Fruit fly (Drosophila melanogaster): ENCODE data around the gene CG33288.
A peak's percentile ranks its signal among the peaks of the same experiment; 100 is the strongest.

CG33288 gene

dm6 chr3L:21479636-21480035 lies 52.0 kb downstream of the CG33288 start:
- peak; percentile 16 for TF ChIP-seq Lpt (GFP tag; optimal IDR thresholded peaks at IDR 0.05)
- peak; percentile 73 for TF ChIP-seq pdm3 (GFP tag; optimal IDR thresholded peaks at IDR 0.05)
- TF ChIP-seq acj6 (GFP tag; optimal IDR thresholded peaks at IDR 0.05), result peak; percentile 73
- TF ChIP-seq CG6792 (GFP tag; optimal IDR thresholded peaks at IDR 0.05), result peak; percentile 68
- no peak for TF ChIP-seq CG4318 (GFP tag; optimal IDR thresholded peaks at IDR 0.05)
- peak; percentile 89 for TF ChIP-seq CG3919 (GFP tag; optimal IDR thresholded peaks at IDR 0.05)
- no peak for TF ChIP-seq CG6276 (GFP tag; optimal IDR thresholded peaks at IDR 0.05)
- peak; percentile 87 for TF ChIP-seq CG6163 (GFP tag; IDR thresholded peaks at IDR 0.05)
- peak; percentile 53 for TF ChIP-seq Blimp-1 (GFP tag; optimal IDR thresholded peaks at IDR 0.05)
- peak; percentile 30 to 79 for TF ChIP-seq ss (GFP tag; optimal IDR thresholded peaks at IDR 0.05)
- no peak for TF ChIP-seq Sox15 (GFP tag; optimal IDR thresholded peaks at IDR 0.05)
- peak; percentile 21 for TF ChIP-seq Sox14 (GFP tag; optimal IDR thresholded peaks at IDR 0.05)
- TF ChIP-seq fd59A (GFP tag; optimal IDR thresholded peaks at IDR 0.05), result peak; percentile 41
- TF ChIP-seq Ets96B (tag; optimal IDR thresholded peaks at IDR 0.05), result no peak
- peak; percentile 65 for TF ChIP-seq Hr39 (GFP tag; optimal IDR thresholded peaks at IDR 0.05)
- TF ChIP-seq salr (GFP tag; optimal IDR thresholded peaks at IDR 0.05), result peak in 1 of 2 experiments; percentile 71
- TF ChIP-seq fkh (GFP tag; optimal IDR thresholded peaks at IDR 0.05), result peak; percentile 54
- peak; percentile 54; the same call in 1 of the 2 replicates for TF ChIP-seq CG15336 (GFP tag; IDR thresholded peaks at IDR 0.05)
- no peak for TF ChIP-seq CG10631 (GFP tag; optimal IDR thresholded peaks at IDR 0.05)
- TF ChIP-seq CG16779 (tag; optimal IDR thresholded peaks at IDR 0.05), result peak; percentile 48
- TF ChIP-seq Met (GFP tag; optimal IDR thresholded peaks at IDR 0.05), result peak; percentile 77
- 0 out of 2 replicates have a peak, but pooled peaks have one; percentile 10 for TF ChIP-seq Gug (GFP tag; IDR thresholded peaks at IDR 0.05)
- TF ChIP-seq Hr4 (GFP tag; optimal IDR thresholded peaks at IDR 0.05), result peak; percentile 23
- peak; percentile 61 for TF ChIP-seq dsx (GFP tag; optimal IDR thresholded peaks at IDR 0.05; ENCODE audit: poor library complexity, severe bottlenecking)
- peak; percentile 66 for TF ChIP-seq cyc (GFP tag; optimal IDR thresholded peaks at IDR 0.05)
- peak; percentile 1 for TF ChIP-seq Ets21C (GFP tag; optimal IDR thresholded peaks at IDR 0.05)
- TF ChIP-seq Eip78C (GFP tag), result peak; percentile 93
- TF ChIP-seq vri (GFP tag; optimal IDR thresholded peaks at IDR 0.05), result no peak
- TF ChIP-seq CG11294 (GFP tag; IDR thresholded peaks at IDR 0.05), result no peak
- TF ChIP-seq CG34406 (GFP tag; optimal IDR thresholded peaks at IDR 0.05), result peak; percentile 77
- TF ChIP-seq CG1621 (tag; optimal IDR thresholded peaks at IDR 0.05), result peak; percentile 63
- TF ChIP-seq CG31627 (GFP tag; optimal IDR thresholded peaks at IDR 0.05), result peak; percentile 57
- TF ChIP-seq svp (GFP tag), result no peak
- TF ChIP-seq CG8119 (GFP tag; IDR thresholded peaks at IDR 0.05), result no peak
- peak; percentile 67 for TF ChIP-seq Sox102F (GFP tag; optimal IDR thresholded peaks at IDR 0.05)
- peak; percentile 45 for TF ChIP-seq Smox (GFP tag; optimal IDR thresholded peaks at IDR 0.05)
- TF ChIP-seq achi (GFP tag; optimal IDR thresholded peaks at IDR 0.05), result peak; percentile 76
- peak; percentile 73 for TF ChIP-seq Eip75B (GFP tag; optimal IDR thresholded peaks at IDR 0.05)
- peak; percentile 76 for TF ChIP-seq esn (GFP tag; optimal IDR thresholded peaks at IDR 0.05)
- TF ChIP-seq CG3032 (tag; optimal IDR thresholded peaks at IDR 0.05), result no peak
- TF ChIP-seq fd85E (GFP tag; optimal IDR thresholded peaks at IDR 0.05), result peak; percentile 72
- TF ChIP-seq CG11762 (GFP tag; optimal IDR thresholded peaks at IDR 0.05; ENCODE audit: insufficient read depth), result peak; percentile 63
- TF ChIP-seq CG7368 (GFP tag; optimal IDR thresholded peaks at IDR 0.05), result peak; percentile 87
- peak; percentile 60 for TF ChIP-seq CG9139 (GFP tag; optimal IDR thresholded peaks at IDR 0.05)
- peak; percentile 64 for TF ChIP-seq CG8632 (GFP tag; optimal IDR thresholded peaks at IDR 0.05)
- peak; percentile 17 for TF ChIP-seq CG11902 (GFP tag; optimal IDR thresholded peaks at IDR 0.05)
- peak; percentile 92 for TF ChIP-seq CG6854 (GFP tag; optimal IDR thresholded peaks at IDR 0.05)
- peak; percentile 43 for TF ChIP-seq CG32006 (GFP tag; optimal IDR thresholded peaks at IDR 0.05)
- TF ChIP-seq Eip93F (GFP tag; optimal IDR thresholded peaks at IDR 0.05), result no peak
- peak; percentile 56 for TF ChIP-seq CG6808 (GFP tag; optimal IDR thresholded peaks at IDR 0.05)
- no peak for TF ChIP-seq Hr38 (GFP tag; optimal IDR thresholded peaks at IDR 0.05)
- TF ChIP-seq topi (GFP tag; optimal IDR thresholded peaks at IDR 0.05), result peak; percentile 63

Measured in whole organism, prepupa.